Fruit fly (Drosophila melanogaster) whole organism, embryonic: Measurements from ENCODE around the gene CG43400.

ENCODE experiments used
- CG10274 ChIP-seq: fragments of 200-800 bp; sonication (Bioruptor generic); optimal IDR thresholded peaks from 3 replicates; lab custom pipeline; 2017; ENCODE audit warnings: missing biosample characterization, mild to moderate bottlenecking, missing genetic modification characterization
- CG12071 ChIP-seq: fragments of 200-800 bp; sonication (Bioruptor generic); optimal IDR thresholded peaks from 3 replicates; lab custom pipeline; 2018; ENCODE audit warnings: missing biosample characterization, mild to moderate bottlenecking, missing genetic modification characterization
- CG12104 ChIP-seq: fragments of 200-800 bp; sonication (Bioruptor generic); optimal IDR thresholded peaks from 3 replicates; lab custom pipeline; 2016; ENCODE audit warnings: missing biosample characterization, missing genetic modification characterization
- CG12299 ChIP-seq: fragments of 200-800 bp; sonication (Bioruptor generic); optimal IDR thresholded peaks from 2 replicates; lab custom pipeline; 2018; ENCODE audit warnings: missing biosample characterization, mild to moderate bottlenecking, missing genetic modification characterization
- CG13775 ChIP-seq: fragments of 200-800 bp; sonication (Bioruptor generic); optimal IDR thresholded peaks from 3 replicates; lab custom pipeline; 2017; ENCODE audit warnings: missing biosample characterization, mild to moderate bottlenecking, missing genetic modification characterization
- CG14014 ChIP-seq: fragments of 200-800 bp; sonication (Bioruptor generic); IDR thresholded peaks from 2 replicates; pipeline ENCODE4 v1.3.6; 2022; ENCODE audit warnings: missing biosample characterization, missing genetic modification characterization
- CG15073 ChIP-seq: fragments of 200-800 bp; sonication (Bioruptor generic); optimal IDR thresholded peaks from 2 replicates; lab custom pipeline; 2016; ENCODE audit warnings: missing biosample characterization, missing genetic modification characterization
- CG1529 ChIP-seq: fragments of 200-800 bp; sonication (Bioruptor generic); optimal IDR thresholded peaks from 3 replicates; lab custom pipeline; 2018; ENCODE audit warnings: missing biosample characterization, missing genetic modification characterization
- CG1603 ChIP-seq: fragments of 200-800 bp; sonication (Bioruptor generic); optimal IDR thresholded peaks from 2 replicates; lab custom pipeline; 2019; ENCODE audit warnings: missing biosample characterization, mild to moderate bottlenecking, missing genetic modification characterization, moderate library complexity
- CG17829 ChIP-seq: fragments of 200-800 bp; optimal IDR thresholded peaks from 2 replicates; lab custom pipeline; 2019; ENCODE audit warnings: missing biosample characterization, mild to moderate bottlenecking, missing genetic modification characterization, moderate library complexity
- CG18262 ChIP-seq: fragments of 200-800 bp; optimal IDR thresholded peaks from 3 replicates; lab custom pipeline; 2019; ENCODE audit warnings: missing biosample characterization, mild to moderate bottlenecking, missing genetic modification characterization, moderate library complexity
- CG18476 ChIP-seq: fragments of 200-800 bp; sonication (Bioruptor generic); optimal IDR thresholded peaks from 2 replicates; lab custom pipeline; 2016; ENCODE audit warnings: missing biosample characterization, mild to moderate bottlenecking, missing genetic modification characterization
- CG2129 ChIP-seq: fragments of 200-800 bp; sonication (Bioruptor generic); IDR thresholded peaks from 2 replicates; pipeline ENCODE4 v1.3.6; 2022; ENCODE audit warnings: missing biosample characterization, missing genetic modification characterization; ENCODE audit not compliant: partially characterized antibody
- CG2199 ChIP-seq: fragments of 200-800 bp; sonication (Bioruptor generic); IDR thresholded peaks from 3 replicates; pipeline ENCODE4 v1.3.6; 2022; ENCODE audit warnings: missing biosample characterization, missing genetic modification characterization
- CG31441 ChIP-seq: fragments of 200-800 bp; sonication (Bioruptor generic); IDR thresholded peaks from 2 replicates; pipeline ENCODE4 v1.3.6; 2022; ENCODE audit warnings: missing biosample characterization, missing genetic modification characterization
- CG32767 ChIP-seq: fragments of 200-800 bp; sonication (Bioruptor generic); IDR thresholded peaks from 2 replicates; pipeline ENCODE4 v1.3.6; 2022; ENCODE audit warnings: missing biosample characterization, missing genetic modification characterization
- CG34376 ChIP-seq: fragments of 200-800 bp; sonication (Bioruptor generic); optimal IDR thresholded peaks from 2 replicates; lab custom pipeline; 2018; ENCODE audit warnings: missing biosample characterization, mild to moderate bottlenecking, missing genetic modification characterization
- CG5180 ChIP-seq: fragments of 200-800 bp; sonication (Bioruptor generic); optimal IDR thresholded peaks from 3 replicates; lab custom pipeline; 2017; ENCODE audit warnings: missing biosample characterization, missing genetic modification characterization, mild to moderate bottlenecking, moderate library complexity, missing genetic modification reagents
- CG6683 ChIP-seq: fragments of 200-800 bp; sonication (Bioruptor generic); optimal IDR thresholded peaks from 2 replicates; lab custom pipeline; 2017; ENCODE audit warnings: missing biosample characterization, mild to moderate bottlenecking, missing genetic modification characterization, missing genetic modification reagents
- CG6854 ChIP-seq: fragments of 200-800 bp; sonication (Bioruptor generic); optimal IDR thresholded peaks from 3 replicates; lab custom pipeline; 2017; ENCODE audit warnings: missing biosample characterization, mild to moderate bottlenecking, missing genetic modification characterization
- CG9437 ChIP-seq: fragments of 200-800 bp; sonication (Bioruptor generic); optimal IDR thresholded peaks from 2 replicates; lab custom pipeline; 2018; ENCODE audit warnings: missing biosample characterization, mild to moderate bottlenecking, missing genetic modification characterization
- Dek ChIP-seq: fragments of 200-800 bp; sonication (Bioruptor generic); optimal IDR thresholded peaks from 3 replicates; lab custom pipeline; 2019; ENCODE audit warnings: missing biosample characterization, mild to moderate bottlenecking, missing genetic modification characterization, moderate library complexity
- ERR ChIP-seq: fragments of 200-800 bp; sonication (Bioruptor generic); optimal IDR thresholded peaks from 2 replicates; lab custom pipeline; 2016; ENCODE audit warnings: missing biosample characterization, missing genetic modification characterization
- Gsc ChIP-seq: fragments of 200-800 bp; sonication (Bioruptor generic); IDR thresholded peaks from 2 replicates; pipeline ENCODE4 v1.3.6; 2022; ENCODE audit warnings: missing biosample characterization, missing genetic modification characterization
- Lim3 ChIP-seq: fragments of 200-800 bp; sonication (Bioruptor generic); IDR thresholded peaks from 2 replicates; pipeline ENCODE4 v1.3.6; 2022; ENCODE audit warnings: missing biosample characterization, missing genetic modification characterization
- NC2α ChIP-seq: fragments of 200-800 bp; sonication (Bioruptor generic); optimal IDR thresholded peaks from 2 replicates; lab custom pipeline; 2016; ENCODE audit warnings: missing biosample characterization, missing genetic modification characterization
- Neu2 ChIP-seq: fragments of 200-800 bp; sonication (Bioruptor generic); optimal IDR thresholded peaks from 3 replicates; lab custom pipeline; 2016; ENCODE audit warnings: missing biosample characterization, missing genetic modification characterization, borderline replicate concordance
- Oaz ChIP-seq: fragments of 200-800 bp; sonication (Bioruptor generic); IDR thresholded peaks from 2 replicates; pipeline ENCODE4 v1.3.6; 2022; ENCODE audit warnings: missing biosample characterization, missing genetic modification characterization
- Oli ChIP-seq: fragments of 200-800 bp; sonication (Bioruptor generic); optimal IDR thresholded peaks from 2 replicates; lab custom pipeline; 2018; ENCODE audit warnings: missing biosample characterization, mild to moderate bottlenecking, missing genetic modification characterization, moderate library complexity
- Sin3A ChIP-seq: fragments of >200 bp; optimal IDR thresholded peaks from 2 replicates; lab custom pipeline; 2018
- Sox100B ChIP-seq: fragments of 200-800 bp; sonication (Bioruptor generic); optimal IDR thresholded peaks from 3 replicates; lab custom pipeline; 2018; ENCODE audit warnings: missing biosample characterization, mild to moderate bottlenecking, missing genetic modification characterization
- amos ChIP-seq: fragments of 200-800 bp; sonication (Bioruptor generic); IDR thresholded peaks from 2 replicates; pipeline ENCODE4 v1.3.6; 2022; ENCODE audit warnings: missing biosample characterization, missing genetic modification characterization; ENCODE audit not compliant: partially characterized antibody
- aop ChIP-seq: fragments of 200-800 bp; sonication (Bioruptor generic); IDR thresholded peaks from 2 replicates; pipeline ENCODE4 v1.3.6; 2022; ENCODE audit warnings: missing biosample characterization, missing genetic modification characterization
- bcd ChIP-seq: fragments of 200-800 bp; sonication (Bioruptor generic); optimal IDR thresholded peaks from 2 replicates; lab custom pipeline; 2017; ENCODE audit warnings: missing biosample characterization, mild to moderate bottlenecking, missing genetic modification characterization
- cad ChIP-seq: fragments of >200 bp; optimal IDR thresholded peaks from 2 replicates; lab custom pipeline; 2017; ENCODE audit warnings: missing biosample characterization, missing genetic modification characterization
- chm ChIP-seq: fragments of 200-800 bp; sonication (Bioruptor generic); IDR thresholded peaks from 2 replicates; pipeline ENCODE4 v1.3.6; 2022; ENCODE audit warnings: missing biosample characterization, missing genetic modification characterization
- crp ChIP-seq, 2 experiments: fragments of 200-800 bp; sonication (Bioruptor generic); optimal IDR thresholded peaks; 2 replicates in 1 of 2; 3 replicates in 1 of 2; lab custom pipeline; 2017; ENCODE audit warnings: missing biosample characterization in 2 of 2, missing genetic modification characterization in 2 of 2, mild to moderate bottlenecking in 1 of 2, moderate library complexity in 1 of 2
- dmrt11E ChIP-seq: fragments of 200-800 bp; sonication (Bioruptor generic); optimal IDR thresholded peaks from 3 replicates; lab custom pipeline; 2018; ENCODE audit warnings: missing biosample characterization, mild to moderate bottlenecking, missing genetic modification characterization, moderate library complexity
- gfzf ChIP-seq: fragments of 200-800 bp; sonication (Bioruptor generic); optimal IDR thresholded peaks from 2 replicates; lab custom pipeline; 2016; ENCODE audit warnings: missing biosample characterization, mild to moderate bottlenecking, missing genetic modification characterization, moderate library complexity
- ken ChIP-seq: fragments of 200-800 bp; sonication (Bioruptor generic); IDR thresholded peaks from 3 replicates; pipeline ENCODE4 v1.3.6; 2022; ENCODE audit warnings: missing biosample characterization, missing genetic modification characterization
- maf-S ChIP-seq: fragments of 200-800 bp; sonication (Bioruptor generic); optimal IDR thresholded peaks from 2 replicates; lab custom pipeline; 2016; ENCODE audit warnings: missing biosample characterization, missing genetic modification characterization
- org-1 ChIP-seq: fragments of 200-800 bp; sonication (Bioruptor generic); optimal IDR thresholded peaks from 2 replicates; lab custom pipeline; 2017; ENCODE audit warnings: missing biosample characterization, missing genetic modification characterization
- prd ChIP-seq, 3 experiments: fragments of >200 bp in 2 of 3; fragments of 200-800 bp in 1 of 3; sonication (Bioruptor generic) in 1 of 3; optimal IDR thresholded peaks in 2 of 3; IDR thresholded peaks in 1 of 3; 2 replicates in 2 of 3; 3 replicates in 1 of 3; pipeline versions ENCODE4 v1.3.6 to Lab custom; 2017 to 2022; ENCODE audit warnings: missing biosample characterization in 1 of 3, missing genetic modification characterization in 1 of 3
- run ChIP-seq: fragments of 200-800 bp; sonication (Bioruptor generic); optimal IDR thresholded peaks from 3 replicates; lab custom pipeline; 2018; ENCODE audit warnings: missing biosample characterization, mild to moderate bottlenecking, missing genetic modification characterization
- sob ChIP-seq: fragments of 200-800 bp; sonication (Bioruptor generic); IDR thresholded peaks from 2 replicates; pipeline ENCODE4 v1.3.6; 2022; ENCODE audit warnings: missing biosample characterization, missing genetic modification characterization
- sqz ChIP-seq: fragments of 200-800 bp; sonication (Bioruptor generic); optimal IDR thresholded peaks from 3 replicates; lab custom pipeline; 2018; ENCODE audit warnings: missing biosample characterization, mild to moderate bottlenecking, missing genetic modification characterization
- tap ChIP-seq: fragments of 200-800 bp; optimal IDR thresholded peaks from 3 replicates; lab custom pipeline; 2019; ENCODE audit warnings: missing biosample characterization, mild to moderate bottlenecking, missing genetic modification characterization, moderate library complexity
- tgo ChIP-seq: fragments of 200-800 bp; sonication (Bioruptor generic); IDR thresholded peaks from 3 replicates; pipeline ENCODE4 v1.3.6; 2022; ENCODE audit warnings: missing biosample characterization, missing genetic modification characterization
- z ChIP-seq: fragments of 200-800 bp; sonication (Bioruptor generic); IDR thresholded peaks from 3 replicates; pipeline ENCODE4 v1.3.6; 2022; ENCODE audit warnings: missing biosample characterization, missing genetic modification characterization

Gene CG43400

dm6 chr2L:8534515-8535295 is 44.2 kb downstream of the CG43400 start (continued):
- TF ChIP-seq sqz (peak; percentile 90), tgo (peak; percentile 94), amos (no peak), CG1529 (peak; percentile 98), CG34376 (GFP tag; lab: Kevin White, UChicago) (peak; percentile 88), ken (GFP tag; lab: Robert Waterston, UW) (peak; percentile 93), Sin3A (no peak), Oli (tag; lab: Kevin White, UChicago) (peak; percentile 98), Oaz (GFP tag; lab: Robert Waterston, UW) (peak; percentile 90), sob (GFP tag; lab: Robert Waterston, UW) (peak; percentile 81), z (GFP tag; lab: Robert Waterston, UW) (peak; percentile 35; the same call in 1 of the 3 replicates), CG2199 (GFP tag; lab: Robert Waterston, UW) (peak; percentile 89; the same call in 2 of the 3 replicates), CG2129 (GFP tag; lab: Robert Waterston, UW) (no peak), CG9437 (GFP tag; lab: Kevin White, UChicago) (peak; percentile 70), run (peak; percentile 96), Sox100B (GFP tag; lab: Kevin White, UChicago) (peak; percentile 98), maf-S (GFP tag; lab: Kevin White, UChicago) (peak; percentile 84), chm (peak; percentile 88), CG12299 (tag; lab: Kevin White, UChicago) (peak; percentile 93), CG17829 (tag; lab: Kevin White, UChicago) (peak; percentile 96), dmrt11E (tag; lab: Kevin White, UChicago) (peak; percentile 91), cad (no peak), gfzf (no peak), CG6683 (GFP tag; lab: Kevin White, UChicago) (peak; percentile 79), NC2α (GFP tag; lab: Kevin White, UChicago) (peak; percentile 57), CG14014 (peak; percentile 86), CG10274 (GFP tag; lab: Kevin White, UChicago) (peak; percentile 78), prd (optimal IDR thresholded peaks at IDR 0.05; lab: Kevin White, UChicago) (no peak), prd (GFP tag; IDR thresholded peaks at IDR 0.05; lab: Robert Waterston, UW) (peak; percentile 95), CG1603 (tag; lab: Kevin White, UChicago) (peak; percentile 94), CG5180 (peak; percentile 91), CG13775 (GFP tag; lab: Kevin White, UChicago) (peak; percentile 77), ERR (GFP tag; lab: Kevin White, UChicago) (peak; percentile 58), CG15073 (GFP tag; lab: Kevin White, UChicago) (peak; percentile 65), CG12071 (GFP tag; lab: Kevin White, UChicago) (peak; percentile 93), Dek (peak; percentile 92), CG12104 (GFP tag; lab: Kevin White, UChicago) (peak; percentile 91), CG32767 (GFP tag; lab: Robert Waterston, UW) (peak; percentile 92), Lim3 (GFP tag; lab: Robert Waterston, UW) (peak; percentile 87; the same call in 1 of the 2 replicates), org-1 (GFP tag; lab: Kevin White, UChicago) (peak; percentile 93), tap (tag; lab: Kevin White, UChicago) (peak; percentile 97), Neu2 (GFP tag; lab: Kevin White, UChicago) (no peak), crp (GFP tag; optimal IDR thresholded peaks at IDR 0.05; lab: Kevin White, UChicago) (peak; percentile 15 to 68), Gsc (no peak), CG31441 (GFP tag; lab: Robert Waterston, UW) (peak; percentile 82), CG6854 (GFP tag; lab: Kevin White, UChicago) (peak; percentile 87), CG18476 (GFP tag; lab: Kevin White, UChicago) (peak; percentile 94), bcd (GFP tag; lab: Kevin White, UChicago) (peak; percentile 94), CG18262 (tag; lab: Kevin White, UChicago) (peak; percentile 95), aop (GFP tag; lab: Robert Waterston, UW) (peak; percentile 91)
